Fruit fly (Drosophila melanogaster): ENCODE results near the gene CG5177.

- TF ChIP-seq CG32264 (GFP tag; optimal IDR thresholded peaks at IDR 0.05), result no peak
- no peak for TF ChIP-seq Dif (GFP tag; optimal IDR thresholded peaks at IDR 0.05; ENCODE audit: partially characterized antibody)
Observed at dm6 chr2L:7454112-7454511, 49.1 kb downstream of the CG5177 start, which contains the start of gene Gr28a.
